Worm (Caenorhabditis elegans) whole organism, early embryonic: ENCODE results near the gene nlp-25.

Experiments
- F13C5.2 ChIP-seq: sonication (generic microtip); optimal IDR thresholded peaks from 2 replicates; lab custom pipeline; 2017; ENCODE audit warnings: mild to moderate bottlenecking, missing genetic modification characterization, inconsistent platforms, missing compliant biosample characterization
- ama-1 ChIP-seq: fragments of 150-350 bp; optimal IDR thresholded peaks from 2 replicates; lab custom pipeline; 2014

- no peak for TF ChIP-seq F13C5.2
- no peak for TF ChIP-seq ama-1
Measured at ce11 chrV:19634197-19634596, 28.2 kb downstream of the nlp-25 start.
